Fruit fly (Drosophila melanogaster): ENCODE measurements around the gene ND-23.
A peak's percentile ranks its signal among the peaks of the same experiment; 100 is the strongest.

Gene ND-23

DNA sequence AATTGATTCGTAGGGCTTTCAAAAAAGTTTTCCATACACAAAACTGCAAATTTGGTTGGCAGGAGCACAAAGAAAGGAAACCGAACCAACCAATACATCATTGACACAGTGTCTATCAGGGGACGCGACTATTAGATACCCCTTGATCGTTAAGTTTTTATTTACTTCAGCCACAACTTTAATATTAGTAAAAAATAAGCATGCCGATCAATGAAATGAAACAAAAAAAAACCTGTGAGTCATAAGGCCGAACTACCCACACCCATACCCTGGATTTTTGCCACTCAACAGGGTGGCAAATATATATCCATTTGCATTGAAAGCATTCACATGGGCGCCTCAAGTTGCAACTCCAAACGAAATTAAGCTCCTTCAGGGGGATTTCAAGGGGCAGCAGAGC lies 20.6 kb downstream of the ND-23 start:
- TF ChIP-seq kay (GFP tag; ENCODE audit: borderline replicate concordance), result no peak
- TF ChIP-seq CG12768 (GFP tag; optimal IDR thresholded peaks at IDR 0.05), result no peak
- TF ChIP-seq cic (GFP tag; optimal IDR thresholded peaks at IDR 0.05), result no peak
- TF ChIP-seq toe (GFP tag; optimal IDR thresholded peaks at IDR 0.05), result no peak
- TF ChIP-seq Mnt (GFP tag; optimal IDR thresholded peaks at IDR 0.05), result no peak
- TF ChIP-seq Hr96 (GFP tag; optimal IDR thresholded peaks at IDR 0.05), result no peak
- no peak for TF ChIP-seq bab1 (GFP tag; optimal IDR thresholded peaks at IDR 0.05)
- no peak for TF ChIP-seq tj (GFP tag; optimal IDR thresholded peaks at IDR 0.05)

- TF ChIP-seq cic (GFP tag; optimal IDR thresholded peaks at IDR 0.05) (no peak), bab1 (GFP tag; optimal IDR thresholded peaks at IDR 0.05) (peak; percentile 31)
Measured at dm6 chr3R:15814150-15814549, 22.8 kb downstream of the ND-23 start.

DNA sequence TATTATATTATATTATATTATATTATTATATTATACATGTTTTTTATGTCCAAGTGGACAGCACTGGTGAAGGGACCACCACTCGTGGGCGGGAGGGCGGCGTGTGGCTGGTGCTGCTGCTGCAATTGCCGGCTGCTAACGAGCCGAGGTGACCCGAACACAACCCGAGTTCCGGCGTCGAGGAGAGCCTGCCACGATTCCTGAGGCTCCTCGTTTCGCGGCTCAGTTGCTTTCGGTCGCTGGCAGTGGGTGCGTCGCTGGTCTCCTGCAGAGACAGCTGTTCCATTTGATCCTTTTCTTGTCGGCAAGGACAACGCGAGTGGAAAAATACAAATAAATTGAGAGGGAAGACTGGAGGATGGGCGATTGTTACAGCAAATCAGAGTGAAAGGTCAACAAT lies 26.5 kb downstream of the ND-23 start:
- TF ChIP-seq pad (GFP tag; optimal IDR thresholded peaks at IDR 0.05) (no peak), Crg-1 (GFP tag; optimal IDR thresholded peaks at IDR 0.05) (no peak), CG14711 (tag; optimal IDR thresholded peaks at IDR 0.05) (no peak), cic (GFP tag; optimal IDR thresholded peaks at IDR 0.05) (no peak), CG7045 (GFP tag; optimal IDR thresholded peaks at IDR 0.05) (no peak), kay (GFP tag; ENCODE audit: borderline replicate concordance) (no peak), Mnt (GFP tag; optimal IDR thresholded peaks at IDR 0.05) (no peak), toe (GFP tag; optimal IDR thresholded peaks at IDR 0.05) (no peak)

DNA sequence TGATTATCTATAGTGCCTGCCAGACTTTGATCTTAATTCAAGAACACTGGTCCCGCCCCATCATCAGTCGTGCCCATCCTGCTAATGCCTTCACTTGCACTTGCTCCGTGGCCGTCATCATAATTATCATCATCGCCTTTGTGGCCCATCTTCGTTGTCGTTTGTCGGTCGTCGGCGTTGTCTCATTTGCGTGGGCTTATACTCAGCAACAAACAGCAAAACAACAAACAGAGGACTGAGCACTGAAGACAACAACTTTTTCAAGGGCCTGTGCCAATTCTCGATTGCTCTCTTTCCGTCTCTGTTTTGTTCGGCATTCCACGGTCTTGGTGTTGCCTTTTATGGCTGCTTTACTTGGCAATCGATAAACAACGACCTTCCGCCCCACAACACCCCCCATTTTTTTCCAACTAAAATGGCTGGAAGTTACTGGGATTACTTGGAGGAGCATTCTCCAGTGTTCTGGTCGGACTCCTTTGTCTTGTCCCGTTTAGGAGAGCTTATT lies 29.0 kb downstream of the ND-23 start:
- TF ChIP-seq kay (GFP tag; ENCODE audit: borderline replicate concordance) (no peak), CG7101 (tag; optimal IDR thresholded peaks at IDR 0.05) (no peak), toe (GFP tag; optimal IDR thresholded peaks at IDR 0.05) (no peak), CG11617 (GFP tag; optimal IDR thresholded peaks at IDR 0.05) (no peak), Clk (GFP tag; optimal IDR thresholded peaks at IDR 0.05) (no peak), pad (GFP tag; optimal IDR thresholded peaks at IDR 0.05) (no peak), CG7045 (GFP tag; optimal IDR thresholded peaks at IDR 0.05) (no peak), CG33017 (tag; optimal IDR thresholded peaks at IDR 0.05) (no peak), Hr96 (GFP tag; optimal IDR thresholded peaks at IDR 0.05) (no peak), Crg-1 (GFP tag; optimal IDR thresholded peaks at IDR 0.05) (no peak), CG12768 (GFP tag; optimal IDR thresholded peaks at IDR 0.05) (no peak), CG14711 (tag; optimal IDR thresholded peaks at IDR 0.05) (no peak), bab1 (GFP tag; optimal IDR thresholded peaks at IDR 0.05) (no peak), CG5204 (GFP tag; optimal IDR thresholded peaks at IDR 0.05) (no peak), cic (GFP tag; optimal IDR thresholded peaks at IDR 0.05) (no peak)

DNA sequence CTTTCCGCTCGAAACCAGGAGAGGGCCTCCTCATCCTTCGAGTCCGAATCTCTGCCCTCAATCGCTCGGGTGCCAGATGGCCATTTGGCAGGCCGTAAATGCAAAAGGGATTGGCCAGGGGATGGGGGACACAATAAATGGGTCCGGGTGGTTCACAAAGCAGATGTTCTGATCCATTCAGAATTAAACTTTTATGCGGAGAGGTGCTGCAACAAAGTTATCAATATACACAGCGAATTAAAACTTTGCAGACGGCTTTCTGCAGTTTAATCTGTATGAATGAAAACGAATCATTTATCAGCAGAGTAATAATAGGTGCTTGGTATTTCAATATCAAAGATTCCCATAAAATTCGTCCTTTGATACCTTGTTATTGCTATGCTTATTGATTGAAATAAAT lies 29.6 kb downstream of the ND-23 start:
- TF ChIP-seq toe (GFP tag; optimal IDR thresholded peaks at IDR 0.05) (no peak), CG11617 (GFP tag; optimal IDR thresholded peaks at IDR 0.05) (no peak), CG7045 (GFP tag; optimal IDR thresholded peaks at IDR 0.05) (no peak), CG7101 (tag; optimal IDR thresholded peaks at IDR 0.05) (no peak), CG33017 (tag; optimal IDR thresholded peaks at IDR 0.05) (no peak), CG1620 (GFP tag; optimal IDR thresholded peaks at IDR 0.05) (no peak), Hr96 (GFP tag; optimal IDR thresholded peaks at IDR 0.05) (no peak), pad (GFP tag; optimal IDR thresholded peaks at IDR 0.05) (no peak), cic (GFP tag; optimal IDR thresholded peaks at IDR 0.05) (no peak), ovo (GFP tag; optimal IDR thresholded peaks at IDR 0.05) (no peak), CG14711 (tag; optimal IDR thresholded peaks at IDR 0.05) (no peak), bab1 (GFP tag; optimal IDR thresholded peaks at IDR 0.05) (no peak), tj (GFP tag; optimal IDR thresholded peaks at IDR 0.05) (no peak), cnc (optimal IDR thresholded peaks at IDR 0.05) (no peak), kay (GFP tag; ENCODE audit: borderline replicate concordance) (no peak), Clk (GFP tag; optimal IDR thresholded peaks at IDR 0.05) (no peak), Mnt (GFP tag; optimal IDR thresholded peaks at IDR 0.05) (no peak), Crg-1 (GFP tag; optimal IDR thresholded peaks at IDR 0.05) (no peak)

- TF ChIP-seq ovo (GFP tag; optimal IDR thresholded peaks at IDR 0.05) (no peak), bab1 (GFP tag; optimal IDR thresholded peaks at IDR 0.05) (no peak), cic (GFP tag; optimal IDR thresholded peaks at IDR 0.05) (no peak), CG1620 (GFP tag; optimal IDR thresholded peaks at IDR 0.05) (no peak), kay (GFP tag; ENCODE audit: borderline replicate concordance) (no peak), CG7101 (tag; optimal IDR thresholded peaks at IDR 0.05) (no peak), tj (GFP tag; optimal IDR thresholded peaks at IDR 0.05) (no peak), CG12768 (GFP tag; optimal IDR thresholded peaks at IDR 0.05) (no peak), CG11617 (GFP tag; optimal IDR thresholded peaks at IDR 0.05) (no peak), CG14711 (tag; optimal IDR thresholded peaks at IDR 0.05) (no peak), CG33017 (tag; optimal IDR thresholded peaks at IDR 0.05) (no peak), CG7045 (GFP tag; optimal IDR thresholded peaks at IDR 0.05) (no peak)
Measured at dm6 chr3R:15806341-15806740, 30.6 kb downstream of the ND-23 start.

dm6 chr3R:15804678-15805077 lies 32.2 kb downstream of the ND-23 start:
- TF ChIP-seq Clk (GFP tag; optimal IDR thresholded peaks at IDR 0.05), result no peak
- no peak for TF ChIP-seq CG5204 (GFP tag; optimal IDR thresholded peaks at IDR 0.05)
- no peak for TF ChIP-seq pad (GFP tag; optimal IDR thresholded peaks at IDR 0.05)
- TF ChIP-seq CG7101 (tag; optimal IDR thresholded peaks at IDR 0.05), result no peak
- no peak for TF ChIP-seq CG11617 (GFP tag; optimal IDR thresholded peaks at IDR 0.05)
- no peak for TF ChIP-seq CG1620 (GFP tag; optimal IDR thresholded peaks at IDR 0.05)
- TF ChIP-seq Crg-1 (GFP tag; optimal IDR thresholded peaks at IDR 0.05), result no peak
- TF ChIP-seq CG12768 (GFP tag; optimal IDR thresholded peaks at IDR 0.05), result no peak

All from whole organism, adult.